Worm (Caenorhabditis elegans) whole organism, L4 larva: ENCODE data around the gene stdh-3.
A peak's percentile ranks its signal among the peaks of the same experiment; 100 is the strongest.

ENCODE experiments used
- F37D6.2 ChIP-seq: sonication (generic microtip); optimal IDR thresholded peaks from 2 replicates; lab custom pipeline; 2016; ENCODE audit warnings: mild to moderate bottlenecking, missing genetic modification characterization, missing compliant biosample characterization
- T20F7.1 ChIP-seq: fragments of 200-800 bp; sonication (Bioruptor generic); optimal IDR thresholded peaks from 2 replicates; lab custom pipeline; 2018; ENCODE audit warnings: mild to moderate bottlenecking, missing genetic modification characterization, missing compliant biosample characterization
- T26A8.4 ChIP-seq: fragments of 200-800 bp; sonication (Bioruptor generic); IDR thresholded peaks from 2 replicates; pipeline ENCODE4 v1.3.6; 2022; ENCODE audit warnings: missing genetic modification characterization, missing compliant biosample characterization
- Y48G9A.11 ChIP-seq: fragments of 200-800 bp; sonication (Bioruptor generic); IDR thresholded peaks from 2 replicates; pipeline ENCODE4 v1.3.6; 2022; ENCODE audit warnings: missing genetic modification reagents, missing genetic modification characterization, missing compliant biosample characterization
- aha-1 ChIP-seq: fragments of 150-350 bp; peaks from one replicate; lab custom pipeline; 2014; ENCODE audit warnings: missing biosample characterization, missing genetic modification characterization
- ama-1 ChIP-seq: fragments of 150-350 bp; optimal IDR thresholded peaks from 2 replicates; lab custom pipeline; 2014; ENCODE audit warnings: inconsistent platforms, mixed read lengths
- ceh-20 ChIP-seq: fragments of 200-800 bp; sonication (Bioruptor generic); IDR thresholded peaks from 2 replicates; pipeline ENCODE4 v1.3.6; 2022; ENCODE audit warnings: missing genetic modification reagents, missing genetic modification characterization, missing compliant biosample characterization
- ceh-28 ChIP-seq: fragments of 150-350 bp; optimal IDR thresholded peaks from 2 replicates; lab custom pipeline; 2014; ENCODE audit warnings: missing biosample characterization, missing genetic modification reagents, missing genetic modification characterization
- ceh-62 ChIP-seq: sonication (generic microtip); optimal IDR thresholded peaks from 2 replicates; lab custom pipeline; 2017; ENCODE audit warnings: missing biosample characterization, missing genetic modification characterization
- cey-2 ChIP-seq: sonication (generic microtip); optimal IDR thresholded peaks from 3 replicates; lab custom pipeline; 2017; ENCODE audit warnings: missing genetic modification characterization, mild to moderate bottlenecking, missing compliant biosample characterization, antibody characterized with exemption, borderline replicate concordance; ENCODE audit not compliant: insufficient read depth
- daf-12 ChIP-seq: fragments of 150-350 bp; optimal IDR thresholded peaks from 2 replicates; lab custom pipeline; 2014; ENCODE audit warnings: missing biosample characterization, missing genetic modification reagents, missing genetic modification characterization
- daf-16 ChIP-seq, 3 experiments: sonication (generic microtip); optimal IDR thresholded peaks; 2 replicates each; lab custom pipeline; 2016 to 2017; ENCODE audit warnings: missing genetic modification characterization in 3 of 3, missing genetic modification reagents in 3 of 3, mild to moderate bottlenecking in 2 of 3, missing compliant biosample characterization in 2 of 3, missing biosample characterization in 1 of 3, moderate library complexity in 1 of 3
- dpl-1 ChIP-seq: fragments of 150-350 bp; optimal IDR thresholded peaks from 2 replicates; lab custom pipeline; 2014; ENCODE audit warnings: missing biosample characterization, missing genetic modification reagents, missing genetic modification characterization
- duxl-1 ChIP-seq: sonication (generic microtip); optimal IDR thresholded peaks from 2 replicates; lab custom pipeline; 2016; ENCODE audit warnings: mild to moderate bottlenecking, missing genetic modification characterization, moderate library complexity, missing compliant biosample characterization; ENCODE audit not compliant: poor library complexity
- dve-1 ChIP-seq: sonication (generic microtip); optimal IDR thresholded peaks from 2 replicates; lab custom pipeline; 2017; ENCODE audit warnings: antibody characterized with exemption, mild to moderate bottlenecking, missing genetic modification characterization, missing compliant biosample characterization; ENCODE audit not compliant: insufficient read depth
- fkh-10 ChIP-seq: fragments of 150-350 bp; optimal IDR thresholded peaks from 2 replicates; lab custom pipeline; 2014; ENCODE audit warnings: missing biosample characterization, missing genetic modification reagents, missing genetic modification characterization
- fos-1 ChIP-seq: fragments of 150-350 bp; optimal IDR thresholded peaks from 2 replicates; lab custom pipeline; 2014; ENCODE audit warnings: missing biosample characterization, missing genetic modification characterization
- hlh-11 ChIP-seq: fragments of 200-800 bp; sonication (Bioruptor generic); optimal IDR thresholded peaks from 2 replicates; lab custom pipeline; 2018; ENCODE audit warnings: mild to moderate bottlenecking, missing genetic modification characterization, missing compliant biosample characterization
- hlh-30 ChIP-seq: sonication (generic microtip); optimal IDR thresholded peaks from 2 replicates; lab custom pipeline; 2017; ENCODE audit warnings: antibody characterized with exemption, mild to moderate bottlenecking, missing genetic modification characterization, missing compliant biosample characterization; ENCODE audit not compliant: insufficient read depth
- hmg-1.1 ChIP-seq: fragments of 200-800 bp; sonication (Bioruptor generic); IDR thresholded peaks from 2 replicates; pipeline ENCODE4 v1.3.6; 2022; ENCODE audit warnings: missing genetic modification reagents, missing genetic modification characterization, missing compliant biosample characterization
- lin-1 ChIP-seq: fragments of 200-800 bp; sonication (Bioruptor generic); IDR thresholded peaks from 2 replicates; pipeline ENCODE4 v1.3.6; 2022; ENCODE audit warnings: missing genetic modification reagents, missing genetic modification characterization, missing compliant biosample characterization
- lsy-2 ChIP-seq, 2 experiments: fragments of 150-350 bp in 1 of 2; sonication (generic microtip) in 1 of 2; optimal IDR thresholded peaks; 2 replicates each; lab custom pipeline; 2014 to 2017; ENCODE audit warnings: missing biosample characterization in 2 of 2, missing genetic modification characterization in 2 of 2
- madf-9 ChIP-seq: fragments of 200-800 bp; sonication (Bioruptor generic); conservative IDR thresholded peaks from 2 replicates; pipeline ENCODE4 v1.3.6; 2022; ENCODE audit warnings: missing genetic modification reagents, missing genetic modification characterization, missing compliant biosample characterization
- mdt-29 ChIP-seq: fragments of 200-800 bp; sonication (Bioruptor generic); IDR thresholded peaks from 2 replicates; pipeline ENCODE4 v1.3.6; 2022; ENCODE audit warnings: missing genetic modification reagents, missing genetic modification characterization, missing compliant biosample characterization
- mxl-3 ChIP-seq: fragments of 200-800 bp; sonication (Bioruptor generic); optimal IDR thresholded peaks from 2 replicates; lab custom pipeline; 2018; ENCODE audit warnings: mild to moderate bottlenecking, missing genetic modification characterization, missing compliant biosample characterization
- nhr-10 ChIP-seq: fragments of 150-350 bp; optimal IDR thresholded peaks from 2 replicates; lab custom pipeline; 2014; ENCODE audit warnings: missing biosample characterization, missing genetic modification characterization
- nhr-102 ChIP-seq: sonication (generic microtip); optimal IDR thresholded peaks from 2 replicates; lab custom pipeline; 2016; ENCODE audit warnings: mild to moderate bottlenecking, missing genetic modification characterization, moderate library complexity, missing compliant biosample characterization
- nhr-11 ChIP-seq: fragments of 150-350 bp; optimal IDR thresholded peaks from 2 replicates; lab custom pipeline; 2014; ENCODE audit warnings: missing biosample characterization, missing genetic modification characterization
- nhr-25 ChIP-seq: sonication (generic microtip); optimal IDR thresholded peaks from 2 replicates; lab custom pipeline; 2017; ENCODE audit warnings: missing genetic modification characterization, mild to moderate bottlenecking, missing compliant biosample characterization, antibody characterized with exemption, moderate library complexity, borderline replicate concordance; ENCODE audit not compliant: insufficient read depth
- nhr-28 ChIP-seq: fragments of 150-350 bp; optimal IDR thresholded peaks from 2 replicates; lab custom pipeline; 2014; ENCODE audit warnings: missing biosample characterization, missing genetic modification characterization
- nhr-42 ChIP-seq: fragments of 200-800 bp; sonication (Bioruptor generic); IDR thresholded peaks from 2 replicates; pipeline ENCODE4 v1.3.6; 2022; ENCODE audit warnings: missing genetic modification characterization, missing compliant biosample characterization
- nhr-48 ChIP-seq: sonication (generic microtip); optimal IDR thresholded peaks from 2 replicates; lab custom pipeline; 2016; ENCODE audit warnings: mild to moderate bottlenecking, missing genetic modification characterization, missing compliant biosample characterization
- nhr-6 ChIP-seq: fragments of 150-350 bp; optimal IDR thresholded peaks from 2 replicates; lab custom pipeline; 2014; ENCODE audit warnings: missing biosample characterization, missing genetic modification characterization
- nhr-77 ChIP-seq: fragments of 150-350 bp; optimal IDR thresholded peaks from 2 replicates; lab custom pipeline; 2014; ENCODE audit warnings: missing biosample characterization, missing genetic modification characterization
- pha-4 ChIP-seq, 2 experiments: fragments of 150-350 bp in 1 of 2; fragments of 200-800 bp in 1 of 2; sonication (Bioruptor generic) in 1 of 2; IDR thresholded peaks in 1 of 2; optimal IDR thresholded peaks in 1 of 2; 2 replicates each; pipeline versions ENCODE4 v1.3.6 to Lab custom; 2014 to 2022; ENCODE audit warnings: missing genetic modification characterization in 2 of 2, missing genetic modification reagents in 2 of 2, missing biosample characterization in 1 of 2, missing compliant biosample characterization in 1 of 2
- php-3 ChIP-seq: fragments of 200-800 bp; sonication (Bioruptor generic); IDR thresholded peaks from 2 replicates; pipeline ENCODE4 v1.3.6; 2022; ENCODE audit warnings: missing genetic modification reagents, missing genetic modification characterization, missing compliant biosample characterization
- saeg-2 ChIP-seq: fragments of 200-800 bp; sonication (Bioruptor generic); IDR thresholded peaks from 2 replicates; pipeline ENCODE4 v1.3.6; 2022; ENCODE audit warnings: missing genetic modification reagents, missing genetic modification characterization, missing compliant biosample characterization
- tag-97 ChIP-seq: fragments of 200-800 bp; sonication (Bioruptor generic); IDR thresholded peaks from 2 replicates; pipeline ENCODE4 v1.3.6; 2022; ENCODE audit warnings: missing genetic modification characterization, missing compliant biosample characterization
- unc-130 ChIP-seq: sonication (generic microtip); optimal IDR thresholded peaks from 2 replicates; lab custom pipeline; 2016; ENCODE audit warnings: missing genetic modification reagents, missing genetic modification characterization, missing compliant biosample characterization
- unc-62 ChIP-seq, 3 experiments: fragments of 150-350 bp in 1 of 3; sonication (generic microtip); optimal IDR thresholded peaks in 2 of 3; peaks in 1 of 3; 1 replicate in 1 of 3; 2 replicates in 2 of 3; lab custom pipeline; 2014 to 2017; ENCODE audit warnings: missing biosample characterization in 3 of 3, missing genetic modification characterization in 3 of 3, missing genetic modification reagents in 3 of 3, missing genotype in 1 of 3
- zag-1 ChIP-seq: fragments of 150-350 bp; optimal IDR thresholded peaks from 2 replicates; lab custom pipeline; 2014; ENCODE audit warnings: missing biosample characterization, missing genetic modification characterization
- zip-11 ChIP-seq: fragments of 200-800 bp; sonication (Bioruptor generic); IDR thresholded peaks from 2 replicates; pipeline ENCODE4 v1.3.6; 2022; ENCODE audit warnings: missing genetic modification characterization, missing compliant biosample characterization
- zip-2 ChIP-seq: fragments of 150-350 bp; optimal IDR thresholded peaks from 2 replicates; lab custom pipeline; 2014; ENCODE audit warnings: missing biosample characterization, missing genetic modification characterization
- ztf-7 ChIP-seq: fragments of 150-350 bp; optimal IDR thresholded peaks from 2 replicates; lab custom pipeline; 2014; ENCODE audit warnings: missing biosample characterization, missing genetic modification characterization

stdh-3 gene

ce11 chrV:13908120-13908915, 3.9 kb downstream of the stdh-3 start (continued):
- no peak for TF ChIP-seq madf-9
- TF ChIP-seq T20F7.1: peak; percentile 31

DNA sequence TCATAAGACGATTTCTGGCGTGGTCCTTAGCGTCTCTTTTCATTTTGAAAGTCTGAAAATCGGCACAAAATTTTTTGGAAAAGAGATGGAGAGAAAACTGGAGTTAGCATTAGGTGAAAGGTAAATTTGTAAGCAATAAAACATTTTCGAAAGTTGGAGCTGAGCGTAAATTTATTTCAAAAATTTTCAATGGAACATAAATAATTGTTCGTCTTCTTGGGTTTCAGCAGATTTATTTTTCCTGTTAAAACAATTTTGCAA, 4.4 kb downstream of the stdh-3 start, which contains the start of gene C06B3.6:
TSS of gene C06B3.6 (minus strand) at position 52 of the 261 bp plus-strand sequence.
- TF ChIP-seq daf-12 (no peak), madf-9 (0 out of 2 replicates have a peak, but pooled peaks have one; percentile 6), aha-1 (tag; lab: Kevin White, UChicago) (peak; percentile 95), ama-1 (peak; percentile 64), unc-130 (no peak)
- TF ChIP-seq, all 104 proteins: peak for 3

ce11 chrV:13909400-13909799, 5.0 kb downstream of the stdh-3 start, which contains the start of gene C06B3.7:
C06B3.7 (plus strand) TSS chrV:13909686.
- TF ChIP-seq zip-2 (tag; lab: Kevin White, UChicago) (peak; percentile 83), nhr-102 (tag; lab: Kevin White, UChicago) (peak; percentile 57), daf-16 (GFP tag; optimal IDR thresholded peaks at IDR 0.05; lab: Kevin White, UChicago) (peak; percentile 51 to 83), daf-16 (tag; optimal IDR thresholded peaks at IDR 0.05; lab: Kevin White, UChicago) (peak; percentile 99), mxl-3 (peak; percentile 47), unc-62 (GFP tag; optimal IDR thresholded peaks at IDR 0.05 in 1 of 2; lab: Kevin White, UChicago) (peak in 1 of 2 experiments; percentile 98), unc-62 (tag; optimal IDR thresholded peaks at IDR 0.05; lab: Kevin White, UChicago) (no peak), nhr-77 (tag; lab: Kevin White, UChicago) (peak; percentile 96), nhr-11 (tag; lab: Kevin White, UChicago) (peak; percentile 98), nhr-10 (tag; lab: Kevin White, UChicago) (peak; percentile 78), nhr-6 (peak; percentile 91), ceh-20 (GFP tag; lab: Robert Waterston, UW) (no peak), T20F7.1 (peak; percentile 67), duxl-1 (no peak), fos-1 (tag; lab: Kevin White, UChicago) (peak; percentile 73), mdt-29 (GFP tag; lab: Robert Waterston, UW) (peak; percentile 78), nhr-28 (tag; lab: Kevin White, UChicago) (peak; percentile 95), aha-1 (tag; lab: Kevin White, UChicago) (peak; percentile 99), dpl-1 (GFP tag; lab: Kevin White, UChicago) (peak; percentile 52), zag-1 (tag; lab: Kevin White, UChicago) (no peak), lin-1 (GFP tag; lab: Robert Waterston, UW) (peak; percentile 16; the same call in 1 of the 2 replicates), T26A8.4 (GFP tag; lab: Robert Waterston, UW) (0 out of 2 replicates have a peak, but pooled peaks have one; percentile 29), hlh-11 (tag; lab: Kevin White, UChicago) (peak; percentile 96), dve-1 (tag; lab: Kevin White, UChicago) (peak; percentile 95), nhr-48 (peak; percentile 75), hlh-30 (peak; percentile 99), fkh-10 (GFP tag; lab: Kevin White, UChicago) (no peak), nhr-25 (tag; lab: Kevin White, UChicago) (peak; percentile 52), hmg-1.1 (GFP tag; lab: Robert Waterston, UW) (no peak), ceh-28 (tag; lab: Kevin White, UChicago) (no peak), saeg-2 (GFP tag; lab: Robert Waterston, UW) (0 out of 2 replicates have a peak, but pooled peaks have one; percentile 10), lsy-2 (tag; optimal IDR thresholded peaks at IDR 0.05; lab: Kevin White, UChicago) (peak; percentile 63 to 88), php-3 (GFP tag; lab: Robert Waterston, UW) (peak; percentile 92), zip-11 (no peak), ceh-62 (tag; lab: Kevin White, UChicago) (no peak), cey-2 (tag; lab: Kevin White, UChicago) (peak; percentile 65), pha-4 (GFP tag; IDR thresholded peaks at IDR 0.05; lab: Robert Waterston, UW) (peak; percentile 30; the same call in 1 of the 2 replicates), pha-4 (tag; optimal IDR thresholded peaks at IDR 0.05; lab: Kevin White, UChicago) (peak; percentile 41), tag-97 (GFP tag; lab: Robert Waterston, UW) (no peak), Y48G9A.11 (GFP tag; lab: Robert Waterston, UW) (no peak), nhr-42 (GFP tag; lab: Robert Waterston, UW) (no peak), ztf-7 (peak; percentile 49), F37D6.2 (tag; lab: Kevin White, UChicago) (no peak)
